Fruit fly (Drosophila melanogaster) whole organism, pupa: ENCODE results near the gene Iris.

Source experiments
- CG13204 ChIP-seq: fragments of 200-800 bp; sonication (Bioruptor generic); optimal IDR thresholded peaks from 2 replicates; lab custom pipeline; 2018; ENCODE audit warnings: missing biosample characterization, mild to moderate bottlenecking, missing genetic modification characterization, moderate library complexity
- gl ChIP-seq: fragments of 200-800 bp; sonication (Bioruptor generic); optimal IDR thresholded peaks from 2 replicates; lab custom pipeline; 2018; ENCODE audit warnings: missing biosample characterization, mild to moderate bottlenecking, missing genetic modification characterization

Iris gene

dm6 chr2L:1082668-1083067 is 51.2 kb downstream of the Iris start:
- TF ChIP-seq CG13204 (peak; percentile 14), gl (tag; lab: Kevin White, UChicago) (no peak)
